Worm (Caenorhabditis elegans) whole organism, young adult: Measurements from ENCODE around the gene col-145.

Experiments
- B0035.1 ChIP-seq: sonication (generic microtip); optimal IDR thresholded peaks from 2 replicates; lab custom pipeline; 2016; ENCODE audit warnings: missing genetic modification characterization, mild to moderate bottlenecking, missing compliant biosample characterization, missing genotype, missing genetic modification reagents
- D2030.7 ChIP-seq: fragments of 200-800 bp; sonication (Bioruptor generic); IDR thresholded peaks from 2 replicates; pipeline ENCODE4 v1.3.6; 2022; ENCODE audit warnings: missing genetic modification reagents, missing genetic modification characterization, missing compliant biosample characterization
- F10E7.11 ChIP-seq: sonication (generic microtip); optimal IDR thresholded peaks from 2 replicates; lab custom pipeline; 2017; ENCODE audit warnings: mild to moderate bottlenecking, missing genetic modification characterization, moderate library complexity, missing compliant biosample characterization
- F23B12.7 ChIP-seq: sonication (generic microtip); optimal IDR thresholded peaks from 2 replicates; lab custom pipeline; 2017; ENCODE audit warnings: missing genetic modification characterization, mild to moderate bottlenecking, missing compliant biosample characterization, antibody characterized with exemption, moderate library complexity; ENCODE audit not compliant: insufficient read depth
- F37B4.10 ChIP-seq: fragments of 200-800 bp; sonication (Bioruptor generic); IDR thresholded peaks from 2 replicates; pipeline ENCODE4 v1.3.6; 2022; ENCODE audit warnings: missing genetic modification characterization, missing compliant biosample characterization
- F39B2.1 ChIP-seq: fragments of 200-800 bp; sonication (Bioruptor generic); IDR thresholded peaks from 2 replicates; pipeline ENCODE4 v1.3.6; 2022; ENCODE audit warnings: missing genetic modification reagents, missing genetic modification characterization, missing compliant biosample characterization
- K11D2.4 ChIP-seq: fragments of 200-800 bp; sonication (Bioruptor generic); IDR thresholded peaks from 2 replicates; pipeline ENCODE4 v1.3.6; 2022; ENCODE audit warnings: missing genetic modification reagents, missing genetic modification characterization, missing compliant biosample characterization
- T07F8.4 ChIP-seq: sonication (generic microtip); optimal IDR thresholded peaks from 2 replicates; lab custom pipeline; 2016; ENCODE audit warnings: mild to moderate bottlenecking, missing genetic modification characterization, moderate library complexity, missing compliant biosample characterization
- Y95B8A.8 ChIP-seq: fragments of 200-800 bp; sonication (Bioruptor generic); IDR thresholded peaks from 2 replicates; pipeline ENCODE4 v1.3.6; 2022; ENCODE audit warnings: missing genetic modification reagents, missing genetic modification characterization, missing compliant biosample characterization
- athp-1 ChIP-seq: sonication (generic microtip); optimal IDR thresholded peaks from 2 replicates; lab custom pipeline; 2017; ENCODE audit warnings: mild to moderate bottlenecking, missing genetic modification characterization, missing compliant biosample characterization
- attf-3 ChIP-seq: fragments of 200-800 bp; sonication (Bioruptor generic); conservative IDR thresholded peaks from 2 replicates; pipeline ENCODE4 v1.3.6; 2022; ENCODE audit warnings: missing genetic modification reagents, missing genetic modification characterization, missing compliant biosample characterization
- bed-1 ChIP-seq: fragments of 200-800 bp; sonication (Bioruptor generic); IDR thresholded peaks from 2 replicates; pipeline ENCODE4 v1.3.6; 2022; ENCODE audit warnings: missing genetic modification reagents, missing genetic modification characterization, missing compliant biosample characterization
- bed-2 ChIP-seq: fragments of 200-800 bp; sonication (Bioruptor generic); IDR thresholded peaks from 2 replicates; pipeline ENCODE4 v1.3.6; 2022; ENCODE audit warnings: missing genetic modification reagents, missing genetic modification characterization, missing compliant biosample characterization
- ccch-3 ChIP-seq: fragments of 200-800 bp; sonication (Bioruptor generic); optimal IDR thresholded peaks from 2 replicates; lab custom pipeline; 2018; ENCODE audit warnings: mild to moderate bottlenecking, missing genetic modification characterization, missing compliant biosample characterization
- cebp-2 ChIP-seq: fragments of 200-800 bp; sonication (Bioruptor generic); IDR thresholded peaks from 2 replicates; pipeline ENCODE4 v1.3.6; 2022; ENCODE audit warnings: missing genetic modification characterization, missing compliant biosample characterization
- ceh-100 ChIP-seq: fragments of 200-800 bp; sonication (Bioruptor generic); IDR thresholded peaks from 2 replicates; pipeline ENCODE4 v1.3.6; 2022; ENCODE audit warnings: missing genetic modification reagents, missing genetic modification characterization, missing compliant biosample characterization
- ceh-27 ChIP-seq: fragments of 200-800 bp; sonication (Bioruptor generic); optimal IDR thresholded peaks from 2 replicates; lab custom pipeline; 2018; ENCODE audit warnings: mild to moderate bottlenecking, missing genetic modification characterization, moderate library complexity, missing compliant biosample characterization
- ceh-58 ChIP-seq: fragments of 200-800 bp; sonication (Bioruptor generic); IDR thresholded peaks from 2 replicates; pipeline ENCODE4 v1.3.6; 2022; ENCODE audit warnings: missing genetic modification characterization, missing compliant biosample characterization
- die-1 ChIP-seq: sonication (generic microtip); optimal IDR thresholded peaks from 2 replicates; lab custom pipeline; 2016; ENCODE audit warnings: missing genotype, mild to moderate bottlenecking, missing genetic modification characterization, missing compliant biosample characterization
- efl-1 ChIP-seq: fragments of 150-350 bp; optimal IDR thresholded peaks from 2 replicates; lab custom pipeline; 2014; ENCODE audit warnings: missing biosample characterization, missing genetic modification reagents, missing genetic modification characterization
- egrh-3 ChIP-seq: fragments of 200-800 bp; sonication (Bioruptor generic); IDR thresholded peaks from 2 replicates; pipeline ENCODE4 v1.3.6; 2022; ENCODE audit warnings: missing genetic modification reagents, missing genetic modification characterization, missing compliant biosample characterization
- ekl-4 ChIP-seq: fragments of 200-800 bp; sonication (Bioruptor generic); IDR thresholded peaks from 2 replicates; pipeline ENCODE4 v1.3.6; 2022; ENCODE audit warnings: missing genetic modification reagents, missing genetic modification characterization, missing compliant biosample characterization
- ets-4 ChIP-seq: fragments of 200-800 bp; sonication (Bioruptor generic); optimal IDR thresholded peaks from 2 replicates; lab custom pipeline; 2018; ENCODE audit warnings: mild to moderate bottlenecking, missing genetic modification characterization, missing compliant biosample characterization
- fkh-3 ChIP-seq: sonication (generic microtip); optimal IDR thresholded peaks from 2 replicates; lab custom pipeline; 2016; ENCODE audit warnings: mild to moderate bottlenecking, missing genetic modification characterization, missing compliant biosample characterization
- him-1 ChIP-seq: sonication (generic microtip); optimal IDR thresholded peaks from 2 replicates; lab custom pipeline; 2016; ENCODE audit warnings: missing genotype, missing genetic modification reagents, missing genetic modification characterization, missing compliant biosample characterization
- hlh-12 ChIP-seq: sonication (generic microtip); optimal IDR thresholded peaks from 2 replicates; lab custom pipeline; 2016; ENCODE audit warnings: missing genetic modification characterization, missing compliant biosample characterization
- let-526 ChIP-seq: fragments of 200-800 bp; sonication (Bioruptor generic); IDR thresholded peaks from 2 replicates; pipeline ENCODE4 v1.3.6; 2022; ENCODE audit warnings: missing genetic modification reagents, missing genetic modification characterization, missing compliant biosample characterization
- let-607 ChIP-seq, 2 experiments: fragments of 200-800 bp in 1 of 2; sonication (Bioruptor generic) in 1 of 2; sonication (generic microtip) in 1 of 2; optimal IDR thresholded peaks; 2 replicates each; lab custom pipeline; 2016 to 2018; ENCODE audit warnings: mild to moderate bottlenecking in 2 of 2, missing compliant biosample characterization in 2 of 2, missing genetic modification characterization in 2 of 2, moderate library complexity in 2 of 2, missing genotype in 1 of 2
- lir-1 ChIP-seq: fragments of 200-800 bp; sonication (Bioruptor generic); conservative IDR thresholded peaks from 2 replicates; pipeline ENCODE4 v1.3.6; 2022; ENCODE audit warnings: missing genetic modification reagents, missing genetic modification characterization, missing compliant biosample characterization
- lsy-27 ChIP-seq: sonication (generic microtip); optimal IDR thresholded peaks from 2 replicates; lab custom pipeline; 2017; ENCODE audit warnings: missing genetic modification characterization, mild to moderate bottlenecking, missing compliant biosample characterization, antibody characterized with exemption, missing genotype, borderline replicate concordance; ENCODE audit not compliant: insufficient read depth
- madf-8 ChIP-seq: fragments of 200-800 bp; sonication (Bioruptor generic); conservative IDR thresholded peaks from 2 replicates; pipeline ENCODE4 v1.3.6; 2022; ENCODE audit warnings: missing genetic modification reagents, missing genetic modification characterization, missing compliant biosample characterization
- mel-28 ChIP-seq: sonication (generic microtip); optimal IDR thresholded peaks from 2 replicates; lab custom pipeline; 2016; ENCODE audit warnings: borderline replicate concordance, mild to moderate bottlenecking, missing genetic modification characterization, missing compliant biosample characterization
- nfya-1 ChIP-seq: sonication (generic microtip); optimal IDR thresholded peaks from 2 replicates; lab custom pipeline; 2017; ENCODE audit warnings: antibody characterized with exemption, missing compliant biosample characterization, missing genetic modification characterization, borderline replicate concordance; ENCODE audit not compliant: insufficient read depth
- nfyb-1 ChIP-seq: fragments of 200-800 bp; sonication (Bioruptor generic); IDR thresholded peaks from 2 replicates; pipeline ENCODE4 v1.3.6; 2022; ENCODE audit warnings: missing genetic modification reagents, missing genetic modification characterization, missing compliant biosample characterization
- nhr-80 ChIP-seq: sonication (generic microtip); optimal IDR thresholded peaks from 2 replicates; lab custom pipeline; 2016; ENCODE audit warnings: missing genetic modification characterization, missing compliant biosample characterization
- nhr-90 ChIP-seq: sonication (generic microtip); optimal IDR thresholded peaks from 2 replicates; lab custom pipeline; 2016; ENCODE audit warnings: missing genotype, mild to moderate bottlenecking, missing genetic modification characterization, missing compliant biosample characterization
- rec-8 ChIP-seq, 2 experiments: sonication (generic microtip); optimal IDR thresholded peaks; 2 replicates each; lab custom pipeline; 2016; ENCODE audit warnings: mild to moderate bottlenecking in 2 of 2, missing genetic modification characterization in 2 of 2, missing genetic modification reagents in 2 of 2, missing genotype in 2 of 2, missing biosample characterization in 1 of 2, missing compliant biosample characterization in 1 of 2, moderate library complexity in 1 of 2
- repo-1 ChIP-seq: sonication (generic microtip); optimal IDR thresholded peaks from 2 replicates; lab custom pipeline; 2017; ENCODE audit warnings: mild to moderate bottlenecking, missing genetic modification characterization, missing compliant biosample characterization
- sea-2 ChIP-seq: fragments of 200-800 bp; sonication (Bioruptor generic); IDR thresholded peaks from 2 replicates; pipeline ENCODE4 v1.3.6; 2022; ENCODE audit warnings: missing genetic modification characterization, missing compliant biosample characterization
- snpc-3.4 ChIP-seq: sonication (generic microtip); optimal IDR thresholded peaks from 2 replicates; lab custom pipeline; 2017; ENCODE audit warnings: missing genetic modification characterization, mild to moderate bottlenecking, missing compliant biosample characterization, antibody characterized with exemption, moderate library complexity, missing genotype, missing genetic modification reagents
- somi-1 ChIP-seq: fragments of 200-800 bp; sonication (Bioruptor generic); optimal IDR thresholded peaks from 2 replicates; lab custom pipeline; 2018; ENCODE audit warnings: mild to moderate bottlenecking, missing genetic modification characterization, missing compliant biosample characterization
- tbp1 ChIP-seq: fragments of 200-800 bp; sonication (Bioruptor generic); optimal IDR thresholded peaks from 2 replicates; lab custom pipeline; 2018; ENCODE audit warnings: mild to moderate bottlenecking, missing genetic modification characterization, missing compliant biosample characterization
- tbx-9 ChIP-seq: sonication (generic microtip); optimal IDR thresholded peaks from 2 replicates; lab custom pipeline; 2016; ENCODE audit warnings: borderline replicate concordance, missing genetic modification characterization, inconsistent platforms, missing compliant biosample characterization
- unc-130 ChIP-seq: sonication (generic microtip); optimal IDR thresholded peaks from 2 replicates; lab custom pipeline; 2016; ENCODE audit warnings: missing genetic modification reagents, missing genetic modification characterization, missing compliant biosample characterization
- zfh-2 ChIP-seq: fragments of 200-800 bp; sonication (Bioruptor generic); conservative IDR thresholded peaks from 2 replicates; pipeline ENCODE4 v1.3.6; 2022; ENCODE audit warnings: missing genetic modification reagents, missing genetic modification characterization, missing compliant biosample characterization
- zim-3 ChIP-seq: sonication (generic microtip); optimal IDR thresholded peaks from 2 replicates; lab custom pipeline; 2017; ENCODE audit warnings: mild to moderate bottlenecking, missing genetic modification characterization, moderate library complexity, missing compliant biosample characterization
- ztf-18 ChIP-seq: sonication (generic microtip); optimal IDR thresholded peaks from 2 replicates; lab custom pipeline; 2016; ENCODE audit warnings: missing genotype, mild to moderate bottlenecking, missing genetic modification characterization, missing compliant biosample characterization
- ztf-3 ChIP-seq: fragments of 200-800 bp; sonication (Bioruptor generic); optimal IDR thresholded peaks from 2 replicates; lab custom pipeline; 2018; ENCODE audit warnings: mild to moderate bottlenecking, missing genetic modification characterization, missing compliant biosample characterization
- ztf-6 ChIP-seq: fragments of 200-800 bp; sonication (Bioruptor generic); IDR thresholded peaks from 2 replicates; pipeline ENCODE4 v1.3.6; 2022; ENCODE audit warnings: missing genetic modification reagents, missing genetic modification characterization, missing compliant biosample characterization

col-145 gene

ce11 chrV:9212499-9212898 is 49.7 kb upstream of the col-145 start (continued):
- TF ChIP-seq nfya-1 (tag; lab: Kevin White, UChicago) (no peak), ets-4 (GFP tag; lab: Kevin White, UChicago) (no peak), ztf-6 (GFP tag; lab: Robert Waterston, UW) (no peak), athp-1 (no peak), lir-1 (GFP tag; lab: Robert Waterston, UW) (no peak), rec-8 (tag; optimal IDR thresholded peaks at IDR 0.05; lab: Kevin White, UChicago) (no peak), fkh-3 (tag; lab: Kevin White, UChicago) (no peak), tbp1 (GFP tag; lab: Kevin White, UChicago) (no peak), zim-3 (tag; lab: Kevin White, UChicago) (no peak), bed-1 (GFP tag; lab: Robert Waterston, UW) (no peak), snpc-3.4 (tag; lab: Kevin White, UChicago) (no peak), ceh-100 (GFP tag; lab: Robert Waterston, UW) (no peak), nhr-90 (tag; lab: Kevin White, UChicago) (no peak), T07F8.4 (no peak), attf-3 (GFP tag; lab: Robert Waterston, UW) (no peak), ceh-27 (GFP tag; lab: Kevin White, UChicago) (peak; percentile 7), lsy-27 (tag; lab: Kevin White, UChicago) (no peak), repo-1 (tag; lab: Kevin White, UChicago) (no peak), him-1 (tag; lab: Kevin White, UChicago) (no peak), let-526 (no peak), Y95B8A.8 (GFP tag; lab: Robert Waterston, UW) (no peak), F23B12.7 (tag; lab: Kevin White, UChicago) (peak; percentile 35), die-1 (tag; lab: Kevin White, UChicago) (no peak), bed-2 (GFP tag; lab: Robert Waterston, UW) (no peak), ccch-3 (no peak), zfh-2 (GFP tag; lab: Robert Waterston, UW) (no peak), ztf-18 (peak; percentile 22), somi-1 (GFP tag; lab: Kevin White, UChicago) (no peak), tbx-9 (tag; lab: Kevin White, UChicago) (no peak), hlh-12 (no peak), F10E7.11 (tag; lab: Kevin White, UChicago) (no peak), ekl-4 (GFP tag; lab: Robert Waterston, UW) (no peak), F39B2.1 (GFP tag; lab: Robert Waterston, UW) (no peak), madf-8 (GFP tag; lab: Robert Waterston, UW) (no peak), D2030.7 (GFP tag; lab: Robert Waterston, UW) (no peak), unc-130 (GFP tag; lab: Kevin White, UChicago) (no peak), ceh-58 (GFP tag; lab: Robert Waterston, UW) (no peak), B0035.1 (no peak), efl-1 (GFP tag; lab: Kevin White, UChicago) (no peak), sea-2 (no peak), mel-28 (no peak), F37B4.10 (GFP tag; lab: Robert Waterston, UW) (no peak), let-607 (tag; optimal IDR thresholded peaks at IDR 0.05; lab: Kevin White, UChicago) (peak in 1 of 2 experiments; percentile 59), cebp-2 (GFP tag; lab: Robert Waterston, UW) (no peak), nhr-80 (tag; lab: Kevin White, UChicago) (peak; percentile 76), egrh-3 (GFP tag; lab: Robert Waterston, UW) (no peak), nfyb-1 (GFP tag; lab: Robert Waterston, UW) (no peak), ztf-3 (GFP tag; lab: Kevin White, UChicago) (no peak), K11D2.4 (no peak)
